Worm (Caenorhabditis elegans): ENCODE measurements around the gene str-14.

- TF ChIP-seq ama-1 (optimal IDR thresholded peaks at IDR 0.05) = no peak
- TF ChIP-seq unc-55 (GFP tag; optimal IDR thresholded peaks at IDR 0.05) = no peak
- TF ChIP-seq ceh-19 (GFP tag; optimal IDR thresholded peaks at IDR 0.05) = no peak
- TF ChIP-seq nhr-11 (tag; optimal IDR thresholded peaks at IDR 0.05) = no peak
- TF ChIP-seq ceh-48 (tag; optimal IDR thresholded peaks at IDR 0.05) = no peak
Measured at ce11 chrV:16487474-16487873, 32.5 kb upstream of the str-14 start, which contains the start of gene Y32B12A.5.
